Fruit fly (Drosophila melanogaster): ENCODE results near the gene CG3823.

Gene CG3823

dm6 chrX:6263614-6264130, 40.1 kb upstream of the CG3823 start (continued):
- TF ChIP-seq bigmax (GFP tag; optimal IDR thresholded peaks at IDR 0.05) (no peak), zen (tag; optimal IDR thresholded peaks at IDR 0.05) (peak; percentile 34), otp (GFP tag; IDR thresholded peaks at IDR 0.05) (no peak), pum (GFP tag; optimal IDR thresholded peaks at IDR 0.05) (peak; percentile 24), Dad (GFP tag; optimal IDR thresholded peaks at IDR 0.05) (no peak), Asciz (GFP tag; optimal IDR thresholded peaks at IDR 0.05) (peak; percentile 78), CG18619 (GFP tag; optimal IDR thresholded peaks at IDR 0.05) (peak; percentile 69), Dfd (GFP tag; optimal IDR thresholded peaks at IDR 0.05) (no peak), Atf-2 (GFP tag; optimal IDR thresholded peaks at IDR 0.05) (peak; percentile 24), knrl (GFP tag; IDR thresholded peaks at IDR 0.05; ENCODE audit: partially characterized antibody) (no peak), CG14050 (GFP tag; IDR thresholded peaks at IDR 0.05) (peak; percentile 24; the same call in 2 of the 3 replicates), B-H1 (GFP tag; IDR thresholded peaks at IDR 0.05) (peak; percentile 39; the same call in 1 of the 3 replicates), CG15696 (tag; optimal IDR thresholded peaks at IDR 0.05) (peak; percentile 17), CG18599 (GFP tag; optimal IDR thresholded peaks at IDR 0.05) (peak; percentile 93), gt (GFP tag; IDR thresholded peaks at IDR 0.05) (no peak), CG10654 (GFP tag; optimal IDR thresholded peaks at IDR 0.05) (peak; percentile 37), repo (GFP tag; optimal IDR thresholded peaks at IDR 0.05) (no peak), CG4730 (GFP tag; IDR thresholded peaks at IDR 0.05) (peak; percentile 49; the same call in 1 of the 2 replicates), bab2 (GFP tag; optimal IDR thresholded peaks at IDR 0.05) (peak; percentile 55), CG3726 (GFP tag; IDR thresholded peaks at IDR 0.05) (no peak), btn (GFP tag; optimal IDR thresholded peaks at IDR 0.05) (no peak), ap (GFP tag; IDR thresholded peaks at IDR 0.05) (0 out of 2 replicates have a peak, but pooled peaks have one; percentile 25), CG13775 (GFP tag; optimal IDR thresholded peaks at IDR 0.05) (peak; percentile 70), CG9817 (tag; optimal IDR thresholded peaks at IDR 0.05) (peak; percentile 66), CG34422 (GFP tag; IDR thresholded peaks at IDR 0.05) (peak; percentile 45; the same call in 2 of the 3 replicates), ken (GFP tag; IDR thresholded peaks at IDR 0.05) (no peak), Oaz (GFP tag; IDR thresholded peaks at IDR 0.05) (no peak), Ptx1 (GFP tag; IDR thresholded peaks at IDR 0.05) (peak; percentile 67), pzg (GFP tag; optimal IDR thresholded peaks at IDR 0.05) (no peak), nerfin-2 (GFP tag; IDR thresholded peaks at IDR 0.05; ENCODE audit: partially characterized antibody) (no peak), CG4617 (GFP tag; optimal IDR thresholded peaks at IDR 0.05; ENCODE audit: borderline replicate concordance) (no peak), chif (GFP tag; optimal IDR thresholded peaks at IDR 0.05) (peak; percentile 22 to 52), CG11504 (tag; optimal IDR thresholded peaks at IDR 0.05) (peak; percentile 86), CG2202 (tag; optimal IDR thresholded peaks at IDR 0.05) (no peak), Dip3 (GFP tag; optimal IDR thresholded peaks at IDR 0.05) (peak; percentile 65), Sry-δ (GFP tag; optimal IDR thresholded peaks at IDR 0.05) (no peak), CG17385 (GFP tag; optimal IDR thresholded peaks at IDR 0.05) (peak; percentile 77), Mad (GFP tag; optimal IDR thresholded peaks at IDR 0.05) (peak; percentile 64), gcm2 (GFP tag; optimal IDR thresholded peaks at IDR 0.05) (peak; percentile 6), jigr1 (GFP tag; IDR thresholded peaks at IDR 0.05) (0 out of 3 replicates have a peak, but pooled peaks have one; percentile 20), CG12104 (GFP tag; optimal IDR thresholded peaks at IDR 0.05) (peak; percentile 52), twi (tag; optimal IDR thresholded peaks at IDR 0.05) (peak; percentile 23), CG16813 (GFP tag; IDR thresholded peaks at IDR 0.05; ENCODE audit: partially characterized antibody) (no peak), bsh (GFP tag; optimal IDR thresholded peaks at IDR 0.05) (peak in 1 of 2 experiments; percentile 60), Camta (GFP tag; optimal IDR thresholded peaks at IDR 0.05) (peak; percentile 44), ro (GFP tag; IDR thresholded peaks at IDR 0.05) (no peak), aop (GFP tag; IDR thresholded peaks at IDR 0.05) (no peak), fru (optimal IDR thresholded peaks at IDR 0.05) (no peak), CG33557 (GFP tag; optimal IDR thresholded peaks at IDR 0.05) (no peak), CG3847 (GFP tag; IDR thresholded peaks at IDR 0.05) (peak; percentile 67), cg (GFP tag; optimal IDR thresholded peaks at IDR 0.05) (no peak)

All from whole organism, embryonic.